Fruit fly (Drosophila melanogaster) whole organism, embryonic: ENCODE measurements around the gene NKCC.

Experiments
- B-H1 ChIP-seq: fragments of 200-800 bp; sonication (Bioruptor generic); IDR thresholded peaks from 3 replicates; pipeline ENCODE4 v1.3.6; 2022; ENCODE audit warnings: missing biosample characterization, missing genetic modification characterization
- BtbVII ChIP-seq: fragments of 200-800 bp; sonication (Bioruptor generic); optimal IDR thresholded peaks from 3 replicates; lab custom pipeline; 2017; ENCODE audit warnings: missing biosample characterization, mild to moderate bottlenecking, missing genetic modification characterization
- CG10267 ChIP-seq: fragments of 200-800 bp; sonication (Bioruptor generic); optimal IDR thresholded peaks from 2 replicates; lab custom pipeline; 2018; ENCODE audit warnings: missing biosample characterization, mild to moderate bottlenecking, missing genetic modification characterization, moderate library complexity
- CG10462 ChIP-seq: fragments of 200-800 bp; sonication (Bioruptor generic); optimal IDR thresholded peaks from 2 replicates; lab custom pipeline; 2016; ENCODE audit warnings: missing biosample characterization, missing genetic modification characterization
- CG10979 ChIP-seq: fragments of 200-800 bp; sonication (Bioruptor generic); optimal IDR thresholded peaks from 2 replicates; lab custom pipeline; 2018; ENCODE audit warnings: missing biosample characterization, mild to moderate bottlenecking, missing genetic modification characterization, moderate library complexity
- CG13894 ChIP-seq: fragments of 200-800 bp; sonication (Bioruptor generic); optimal IDR thresholded peaks from 3 replicates; lab custom pipeline; 2018; ENCODE audit warnings: missing biosample characterization, mild to moderate bottlenecking, missing genetic modification characterization, moderate library complexity
- CG15601 ChIP-seq: fragments of 200-800 bp; sonication (Bioruptor generic); optimal IDR thresholded peaks from 3 replicates; lab custom pipeline; 2019; ENCODE audit warnings: missing biosample characterization, mild to moderate bottlenecking, missing genetic modification characterization, moderate library complexity
- CG1602 ChIP-seq: fragments of 200-800 bp; sonication (Bioruptor generic); optimal IDR thresholded peaks from 3 replicates; lab custom pipeline; 2016; ENCODE audit warnings: missing biosample characterization, missing genetic modification characterization
- CG1603 ChIP-seq: fragments of 200-800 bp; sonication (Bioruptor generic); optimal IDR thresholded peaks from 2 replicates; lab custom pipeline; 2019; ENCODE audit warnings: missing biosample characterization, mild to moderate bottlenecking, missing genetic modification characterization, moderate library complexity
- CG17802 ChIP-seq: fragments of 200-800 bp; sonication (Bioruptor generic); optimal IDR thresholded peaks from 2 replicates; lab custom pipeline; 2018; ENCODE audit warnings: missing biosample characterization, mild to moderate bottlenecking, missing genetic modification characterization, moderate library complexity
- CG2129 ChIP-seq: fragments of 200-800 bp; sonication (Bioruptor generic); IDR thresholded peaks from 2 replicates; pipeline ENCODE4 v1.3.6; 2022; ENCODE audit warnings: missing biosample characterization, missing genetic modification characterization; ENCODE audit not compliant: partially characterized antibody
- CG30403 ChIP-seq: fragments of 200-800 bp; sonication (Bioruptor generic); optimal IDR thresholded peaks from 3 replicates; lab custom pipeline; 2016; ENCODE audit warnings: missing biosample characterization, missing genetic modification characterization
- CG6791 ChIP-seq: fragments of 200-800 bp; sonication (Bioruptor generic); IDR thresholded peaks from 3 replicates; pipeline ENCODE4 v1.3.6; 2022; ENCODE audit warnings: missing biosample characterization, missing genetic modification characterization; ENCODE audit not compliant: partially characterized antibody
- CG8281 ChIP-seq: fragments of 200-800 bp; sonication (Bioruptor generic); optimal IDR thresholded peaks from 2 replicates; lab custom pipeline; 2018; ENCODE audit warnings: missing biosample characterization, mild to moderate bottlenecking, missing genetic modification characterization, moderate library complexity
- CG8388 ChIP-seq: fragments of 200-800 bp; sonication (Bioruptor generic); optimal IDR thresholded peaks from 2 replicates; lab custom pipeline; 2019; ENCODE audit warnings: missing biosample characterization, mild to moderate bottlenecking, missing genetic modification characterization, moderate library complexity
- CG9215 ChIP-seq: fragments of 200-800 bp; sonication (Bioruptor generic); IDR thresholded peaks from 2 replicates; pipeline ENCODE4 v1.3.6; 2022; ENCODE audit warnings: missing biosample characterization, missing genetic modification characterization
- Dek ChIP-seq: fragments of 200-800 bp; sonication (Bioruptor generic); optimal IDR thresholded peaks from 3 replicates; lab custom pipeline; 2019; ENCODE audit warnings: missing biosample characterization, mild to moderate bottlenecking, missing genetic modification characterization, moderate library complexity
- Dip2 ChIP-seq: fragments of 200-800 bp; sonication (Bioruptor generic); IDR thresholded peaks from 2 replicates; pipeline ENCODE4 v1.3.6; 2022; ENCODE audit warnings: missing biosample characterization, missing genetic modification characterization
- MESR4 ChIP-seq: fragments of 200-800 bp; sonication (Bioruptor generic); optimal IDR thresholded peaks from 2 replicates; lab custom pipeline; 2018; ENCODE audit warnings: missing biosample characterization, mild to moderate bottlenecking, missing genetic modification characterization, moderate library complexity
- Mad ChIP-seq: fragments of 200-800 bp; sonication (Bioruptor generic); optimal IDR thresholded peaks from 2 replicates; lab custom pipeline; 2016; ENCODE audit warnings: missing biosample characterization, missing genetic modification characterization
- Med ChIP-seq: fragments of 200-800 bp; sonication (Bioruptor generic); peaks from one replicate; lab custom pipeline; 2016; ENCODE audit warnings: missing biosample characterization, missing genetic modification characterization, mild to moderate bottlenecking, inconsistent platforms, moderate library complexity
- Meics ChIP-seq: fragments of 200-800 bp; sonication (Bioruptor generic); optimal IDR thresholded peaks from 2 replicates; lab custom pipeline; 2017; ENCODE audit warnings: missing biosample characterization, mild to moderate bottlenecking, missing genetic modification characterization
- NfI ChIP-seq: fragments of 200-800 bp; sonication (Bioruptor generic); optimal IDR thresholded peaks from 3 replicates; lab custom pipeline; 2018; ENCODE audit warnings: missing biosample characterization, mild to moderate bottlenecking, missing genetic modification characterization, moderate library complexity
- Oaz ChIP-seq: fragments of 200-800 bp; sonication (Bioruptor generic); IDR thresholded peaks from 2 replicates; pipeline ENCODE4 v1.3.6; 2022; ENCODE audit warnings: missing biosample characterization, missing genetic modification characterization
- Oli ChIP-seq: fragments of 200-800 bp; sonication (Bioruptor generic); optimal IDR thresholded peaks from 2 replicates; lab custom pipeline; 2018; ENCODE audit warnings: missing biosample characterization, mild to moderate bottlenecking, missing genetic modification characterization, moderate library complexity
- Stat92E ChIP-seq, 3 experiments: fragments of >200 bp in 2 of 3; fragments of 200-800 bp in 1 of 3; sonication (Bioruptor generic) in 1 of 3; optimal IDR thresholded peaks; 2 replicates each; lab custom pipeline; 2017 to 2019; ENCODE audit warnings: missing biosample characterization in 3 of 3, missing genetic modification characterization in 3 of 3, mild to moderate bottlenecking in 1 of 3, moderate library complexity in 1 of 3
- Tbp ChIP-seq: fragments of >200 bp; optimal IDR thresholded peaks from 2 replicates; lab custom pipeline; 2018; ENCODE audit warnings: missing biosample characterization, missing genetic modification characterization
- Usf ChIP-seq: fragments of 200-800 bp; sonication (Bioruptor generic); optimal IDR thresholded peaks from 2 replicates; lab custom pipeline; 2017; ENCODE audit warnings: missing genotype, missing biosample characterization, missing genetic modification characterization
- ac ChIP-seq: fragments of 200-800 bp; sonication (Bioruptor generic); optimal IDR thresholded peaks from 3 replicates; lab custom pipeline; 2017; ENCODE audit warnings: missing biosample characterization, mild to moderate bottlenecking, missing genetic modification characterization
- ase ChIP-seq: fragments of 200-800 bp; sonication (Bioruptor generic); IDR thresholded peaks from 3 replicates; pipeline ENCODE4 v1.3.6; 2022; ENCODE audit warnings: missing biosample characterization, missing genetic modification characterization
- bcd ChIP-seq: fragments of 200-800 bp; sonication (Bioruptor generic); optimal IDR thresholded peaks from 2 replicates; lab custom pipeline; 2017; ENCODE audit warnings: missing biosample characterization, mild to moderate bottlenecking, missing genetic modification characterization
- corto ChIP-seq: fragments of 200-800 bp; sonication (Bioruptor generic); optimal IDR thresholded peaks from 2 replicates; lab custom pipeline; 2016; ENCODE audit warnings: missing biosample characterization, mild to moderate bottlenecking, missing genetic modification characterization, moderate library complexity
- crp ChIP-seq, 2 experiments: fragments of 200-800 bp; sonication (Bioruptor generic); optimal IDR thresholded peaks; 2 replicates in 1 of 2; 3 replicates in 1 of 2; lab custom pipeline; 2017; ENCODE audit warnings: missing biosample characterization in 2 of 2, missing genetic modification characterization in 2 of 2, mild to moderate bottlenecking in 1 of 2, moderate library complexity in 1 of 2
- dpn ChIP-seq, 2 experiments: fragments of 200-800 bp; sonication (Bioruptor generic); optimal IDR thresholded peaks; 3 replicates each; lab custom pipeline; 2016; ENCODE audit warnings: missing biosample characterization in 2 of 2, missing genetic modification characterization in 2 of 2
- eyg ChIP-seq: fragments of 200-800 bp; sonication (Bioruptor generic); optimal IDR thresholded peaks from 3 replicates; lab custom pipeline; 2016; ENCODE audit warnings: missing biosample characterization, missing genetic modification characterization
- fd64A ChIP-seq: fragments of 200-800 bp; sonication (Bioruptor generic); optimal IDR thresholded peaks from 3 replicates; lab custom pipeline; 2018; ENCODE audit warnings: missing biosample characterization, mild to moderate bottlenecking, missing genetic modification characterization
- fd96Cb ChIP-seq: fragments of 200-800 bp; sonication (Bioruptor generic); optimal IDR thresholded peaks from 2 replicates; lab custom pipeline; 2018; ENCODE audit warnings: missing biosample characterization, mild to moderate bottlenecking, missing genetic modification characterization, moderate library complexity
- hkb ChIP-seq, 2 experiments: fragments of 200-800 bp in 1 of 2; fragments of >200 bp in 1 of 2; sonication (Bioruptor generic) in 1 of 2; IDR thresholded peaks in 1 of 2; optimal IDR thresholded peaks in 1 of 2; 2 replicates each; pipeline versions ENCODE4 v1.3.6 to Lab custom; 2017 to 2022; ENCODE audit warnings: missing biosample characterization in 1 of 2, missing genetic modification characterization in 1 of 2
- luna ChIP-seq: fragments of 200-800 bp; sonication (Bioruptor generic); optimal IDR thresholded peaks from 2 replicates; lab custom pipeline; 2016; ENCODE audit warnings: missing biosample characterization, missing genetic modification characterization
- maf-S ChIP-seq: fragments of 200-800 bp; sonication (Bioruptor generic); optimal IDR thresholded peaks from 2 replicates; lab custom pipeline; 2016; ENCODE audit warnings: missing biosample characterization, missing genetic modification characterization
- nau ChIP-seq: fragments of 200-800 bp; sonication (Bioruptor generic); optimal IDR thresholded peaks from 3 replicates; lab custom pipeline; 2017; ENCODE audit warnings: missing biosample characterization, mild to moderate bottlenecking, missing genetic modification characterization, missing genetic modification reagents
- nerfin-1 ChIP-seq: fragments of 200-800 bp; sonication (Bioruptor generic); optimal IDR thresholded peaks from 3 replicates; lab custom pipeline; 2019; ENCODE audit warnings: missing biosample characterization, mild to moderate bottlenecking, missing genetic modification characterization, moderate library complexity
- pfk ChIP-seq: fragments of 200-800 bp; sonication (Bioruptor generic); optimal IDR thresholded peaks from 2 replicates; lab custom pipeline; 2018; ENCODE audit warnings: missing biosample characterization, mild to moderate bottlenecking, missing genetic modification characterization, moderate library complexity
- pum ChIP-seq: fragments of 200-800 bp; sonication (Bioruptor generic); optimal IDR thresholded peaks from 2 replicates; lab custom pipeline; 2016; ENCODE audit warnings: missing biosample characterization, missing genetic modification characterization
- salm ChIP-seq: fragments of 200-800 bp; sonication (Bioruptor generic); optimal IDR thresholded peaks from 2 replicates; lab custom pipeline; 2018; ENCODE audit warnings: missing biosample characterization, mild to moderate bottlenecking, missing genetic modification characterization
- sr ChIP-seq: fragments of 200-800 bp; sonication (Bioruptor generic); IDR thresholded peaks from 3 replicates; pipeline ENCODE4 v1.3.6; 2022; ENCODE audit warnings: missing biosample characterization, missing genetic modification characterization
- twi ChIP-seq: fragments of 200-800 bp; optimal IDR thresholded peaks from 2 replicates; lab custom pipeline; 2019; ENCODE audit warnings: missing biosample characterization, mild to moderate bottlenecking, missing genetic modification characterization, moderate library complexity
- vnd ChIP-seq: fragments of 200-800 bp; sonication (Bioruptor generic); IDR thresholded peaks from 3 replicates; pipeline ENCODE4 v1.3.6; 2022; ENCODE audit warnings: missing biosample characterization, missing genetic modification characterization; ENCODE audit not compliant: partially characterized antibody
- zfh2 ChIP-seq: fragments of 200-800 bp; sonication (Bioruptor generic); optimal IDR thresholded peaks from 2 replicates; lab custom pipeline; 2016; ENCODE audit warnings: missing biosample characterization, missing genetic modification characterization

The NKCC gene

DNA sequence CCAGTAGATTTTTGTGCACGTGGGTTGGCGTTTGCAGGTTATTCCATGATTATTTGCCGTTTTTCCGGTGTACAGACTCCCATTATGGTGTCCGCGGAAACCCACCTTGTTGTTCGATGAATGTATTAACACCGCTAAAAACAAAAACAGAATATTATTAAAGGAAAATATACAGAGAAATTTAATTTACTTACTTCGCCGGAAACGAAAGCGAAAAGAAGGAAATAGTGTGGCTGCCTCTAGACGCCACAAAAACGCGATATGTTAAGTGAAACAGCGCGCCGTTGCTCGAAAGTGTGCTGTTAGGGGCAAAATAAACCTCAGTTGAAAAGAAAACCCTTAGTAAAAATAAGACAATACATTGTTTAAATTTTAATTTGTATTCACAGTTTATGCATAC is 35.6 kb downstream of the NKCC start, which contains the start of gene RpL35A (continued):
- TF ChIP-seq BtbVII (GFP tag; lab: Kevin White, UChicago) (peak; percentile 87), salm (peak; percentile 64), fd96Cb (no peak), hkb (optimal IDR thresholded peaks at IDR 0.05; lab: Kevin White, UChicago) (no peak), hkb (GFP tag; IDR thresholded peaks at IDR 0.05; lab: Robert Waterston, UW) (peak; percentile 75), CG30403 (GFP tag; lab: Kevin White, UChicago) (peak; percentile 6), pum (GFP tag; lab: Kevin White, UChicago) (peak; percentile 30), CG10267 (tag; lab: Kevin White, UChicago) (peak; percentile 67), luna (peak; percentile 29), twi (tag; lab: Kevin White, UChicago) (peak; percentile 46), CG1602 (GFP tag; lab: Kevin White, UChicago) (peak; percentile 6), sr (GFP tag; lab: Robert Waterston, UW) (peak; percentile 74; the same call in 2 of the 3 replicates), crp (GFP tag; optimal IDR thresholded peaks at IDR 0.05; lab: Kevin White, UChicago) (peak in 1 of 2 experiments; percentile 36), nerfin-1 (tag; lab: Kevin White, UChicago) (peak; percentile 64), Med (peak; percentile 98), zfh2 (GFP tag; lab: Kevin White, UChicago) (peak; percentile 18), ase (GFP tag; lab: Robert Waterston, UW) (peak; percentile 34; the same call in 1 of the 3 replicates), Stat92E (GFP tag; optimal IDR thresholded peaks at IDR 0.05; lab: Kevin White, UChicago) (peak in 1 of 3 experiments; percentile 49), CG10462 (no peak), CG9215 (GFP tag; lab: Robert Waterston, UW) (no peak), bcd (GFP tag; lab: Kevin White, UChicago) (peak; percentile 80), CG8388 (peak; percentile 73), vnd (GFP tag; lab: Robert Waterston, UW) (no peak), CG17802 (tag; lab: Kevin White, UChicago) (peak; percentile 55), ac (peak; percentile 61), CG6791 (GFP tag; lab: Robert Waterston, UW) (no peak), eyg (GFP tag; lab: Kevin White, UChicago) (peak; percentile 60), CG10979 (tag; lab: Kevin White, UChicago) (peak; percentile 60), CG13894 (tag; lab: Kevin White, UChicago) (peak; percentile 56), Oli (tag; lab: Kevin White, UChicago) (peak; percentile 43), Meics (peak; percentile 87), Dip2 (GFP tag; lab: Robert Waterston, UW) (no peak), CG1603 (tag; lab: Kevin White, UChicago) (peak; percentile 73), Mad (GFP tag; lab: Kevin White, UChicago) (peak; percentile 53), Tbp (GFP tag; lab: Kevin White, UChicago) (no peak), corto (no peak), maf-S (GFP tag; lab: Kevin White, UChicago) (peak; percentile 45), CG2129 (GFP tag; lab: Robert Waterston, UW) (no peak), NfI (GFP tag; lab: Kevin White, UChicago) (peak; percentile 87), Usf (GFP tag; lab: Kevin White, UChicago) (no peak), B-H1 (GFP tag; lab: Robert Waterston, UW) (peak; percentile 18; the same call in 1 of the 3 replicates), MESR4 (GFP tag; lab: Kevin White, UChicago) (peak; percentile 99), Oaz (GFP tag; lab: Robert Waterston, UW) (no peak), nau (GFP tag; lab: Kevin White, UChicago) (no peak), CG8281 (tag; lab: Kevin White, UChicago) (peak; percentile 35), Dek (tag; lab: Kevin White, UChicago) (peak; percentile 42), fd64A (GFP tag; lab: Kevin White, UChicago) (peak; percentile 82), dpn (GFP tag; optimal IDR thresholded peaks at IDR 0.05; lab: Kevin White, UChicago) (peak in 1 of 2 experiments; percentile 71), pfk (GFP tag; lab: Kevin White, UChicago) (peak; percentile 79), CG15601 (tag; lab: Kevin White, UChicago) (peak; percentile 75)
